Worm (Caenorhabditis elegans): ENCODE data around the gene sam-10.

The sam-10 gene

DNA sequence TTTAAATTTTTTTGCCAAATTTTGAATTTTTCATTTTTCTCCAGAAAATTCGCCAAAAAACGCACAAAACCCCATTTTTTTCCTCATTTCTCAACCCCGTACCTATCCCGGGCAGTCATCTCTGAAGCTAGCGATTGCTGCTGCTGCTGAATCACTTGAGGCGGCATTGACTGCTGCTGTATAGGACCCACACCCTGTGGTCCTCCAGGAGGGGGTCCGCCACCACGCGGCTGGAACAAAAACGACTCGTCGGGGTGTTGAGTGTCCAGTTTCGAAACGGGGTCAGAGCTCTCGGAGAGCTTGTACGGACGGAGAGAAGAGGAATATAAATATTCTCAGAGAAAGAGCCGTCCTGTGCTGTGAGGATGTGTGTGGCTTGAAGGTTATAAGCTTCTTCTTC, at the start of gene sam-10:
TSS of gene sam-10 (minus strand) at position 167 of the 400 bp plus-strand sequence.
- peak; percentile 74 for TF ChIP-seq zfh-2 (GFP tag; conservative IDR thresholded peaks at IDR 0.05)
- TF ChIP-seq egrh-3 (GFP tag; IDR thresholded peaks at IDR 0.05) = peak; percentile 33; the same call in 1 of the 2 replicates
- TF ChIP-seq madf-8 (GFP tag; conservative IDR thresholded peaks at IDR 0.05) = no peak
- no peak for TF ChIP-seq hmg-20 (GFP tag; IDR thresholded peaks at IDR 0.05)

DNA sequence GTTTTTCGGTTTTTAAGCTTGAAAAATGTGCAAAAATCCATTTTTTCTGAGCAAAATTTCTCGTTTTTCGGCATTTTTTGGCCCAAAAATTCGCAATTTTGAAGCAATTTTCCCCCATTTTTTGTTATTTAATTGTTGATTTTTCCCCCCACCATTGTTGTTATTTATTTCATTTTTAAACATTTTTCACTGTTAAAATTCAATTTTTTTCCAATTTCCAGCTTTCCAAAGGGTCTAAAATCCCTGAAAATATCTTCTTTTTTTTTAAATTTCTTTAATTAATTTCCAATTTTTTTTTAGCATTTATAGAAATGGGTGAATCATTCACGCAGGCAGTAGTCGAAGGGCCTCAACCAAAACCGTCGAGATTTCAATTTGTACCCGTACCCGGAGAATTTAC, 45.8 kb upstream of the sam-10 start, which contains the start of gene Y48C3A.12:
TSS of gene Y48C3A.12 (plus strand) at position 301 of the 400 bp plus-strand sequence.
- no peak for TF ChIP-seq die-1 (tag; optimal IDR thresholded peaks at IDR 0.05)

- TF ChIP-seq Y53G8AR.9 (GFP tag; conservative IDR thresholded peaks at IDR 0.05) (no peak), F37B4.10 (GFP tag; IDR thresholded peaks at IDR 0.05) (no peak), xnd-1 (tag; optimal IDR thresholded peaks at IDR 0.05) (peak; percentile 43), ceh-40 (GFP tag; IDR thresholded peaks at IDR 0.05) (no peak), zim-3 (tag; optimal IDR thresholded peaks at IDR 0.05) (no peak), cebp-2 (GFP tag; IDR thresholded peaks at IDR 0.05) (no peak), hrde-1 (tag; optimal IDR thresholded peaks at IDR 0.05; ENCODE audit: borderline replicate concordance) (no peak), K11D2.4 (GFP tag; IDR thresholded peaks at IDR 0.05) (no peak), unc-130 (GFP tag; optimal IDR thresholded peaks at IDR 0.05) (no peak), Y53F4B.3 (GFP tag; IDR thresholded peaks at IDR 0.05) (no peak), nhr-80 (tag; optimal IDR thresholded peaks at IDR 0.05) (no peak), hmg-20 (GFP tag; IDR thresholded peaks at IDR 0.05) (no peak), attf-5 (GFP tag; optimal IDR thresholded peaks at IDR 0.05) (no peak), snpc-1.3 (tag; optimal IDR thresholded peaks at IDR 0.05; ENCODE audit: insufficient read depth) (peak; percentile 48), attf-6 (GFP tag; IDR thresholded peaks at IDR 0.05) (no peak), madf-6 (GFP tag; IDR thresholded peaks at IDR 0.05) (peak; percentile 87), dpl-1 (GFP tag; optimal IDR thresholded peaks at IDR 0.05) (peak; percentile 27), B0261.1 (tag; optimal IDR thresholded peaks at IDR 0.05) (no peak), egl-18 (GFP tag; IDR thresholded peaks at IDR 0.05) (no peak), ztf-25 (GFP tag; IDR thresholded peaks at IDR 0.05) (no peak), tbp1 (GFP tag; optimal IDR thresholded peaks at IDR 0.05) (no peak), B0035.1 (tag; optimal IDR thresholded peaks at IDR 0.05) (no peak), T07F8.4 (tag; optimal IDR thresholded peaks at IDR 0.05) (no peak), ceh-91 (GFP tag; IDR thresholded peaks at IDR 0.05) (no peak; the same call in 1 of the 2 replicates), K12H6.12 (tag; optimal IDR thresholded peaks at IDR 0.05) (peak; percentile 13), sdz-38 (tag; optimal IDR thresholded peaks at IDR 0.05) (no peak), Y56A3A.18 (GFP tag; IDR thresholded peaks at IDR 0.05) (no peak), lin-35 (GFP tag; optimal IDR thresholded peaks at IDR 0.05) (peak in 2 of 3 experiments; percentile 7 to 62), lsl-1 (GFP tag; optimal IDR thresholded peaks at IDR 0.05) (peak; percentile 63), nhr-179 (tag; optimal IDR thresholded peaks at IDR 0.05) (no peak), F22D6.2 (tag; optimal IDR thresholded peaks at IDR 0.05) (no peak), nfya-1 (tag; optimal IDR thresholded peaks at IDR 0.05; ENCODE audit: borderline replicate concordance, insufficient read depth) (no peak), pbrm-1 (GFP tag; IDR thresholded peaks at IDR 0.05) (no peak), lin-26 (GFP tag; IDR thresholded peaks at IDR 0.05) (no peak), F55B11.4 (tag; optimal IDR thresholded peaks at IDR 0.05; ENCODE audit: borderline replicate concordance, insufficient read depth) (no peak), snpc-3.4 (tag; optimal IDR thresholded peaks at IDR 0.05) (peak; percentile 67), D2030.7 (GFP tag; IDR thresholded peaks at IDR 0.05) (peak; percentile 62; the same call in 1 of the 2 replicates), lin-54 (GFP tag; optimal IDR thresholded peaks at IDR 0.05) (peak; percentile 83), ceh-79 (tag; optimal IDR thresholded peaks at IDR 0.05) (no peak), ceh-100 (GFP tag; IDR thresholded peaks at IDR 0.05) (peak; percentile 42; the same call in 1 of the 2 replicates), pha-4 (tag; optimal IDR thresholded peaks at IDR 0.05) (no peak)
Observed at ce11 chrII:13369231-13369630, 38.9 kb upstream of the sam-10 start, which contains the start of gene Y48C3A.20. TSS of gene Y48C3A.20 (plus strand) at chrII:13369607.

Data from whole organism, young adult.